Worm (Caenorhabditis elegans) whole organism, young adult: ENCODE measurements around the gene C09B9.7.

ENCODE experiments used
- F10E7.11 ChIP-seq: sonication (generic microtip); optimal IDR thresholded peaks from 2 replicates; lab custom pipeline; 2017; ENCODE audit warnings: mild to moderate bottlenecking, missing genetic modification characterization, moderate library complexity, missing compliant biosample characterization
- F55B11.4 ChIP-seq: sonication (generic microtip); optimal IDR thresholded peaks from 2 replicates; lab custom pipeline; 2016; ENCODE audit warnings: missing compliant biosample characterization, missing genetic modification characterization, borderline replicate concordance; ENCODE audit not compliant: insufficient read depth
- F57A8.1 ChIP-seq: fragments of 200-800 bp; sonication (Bioruptor generic); optimal IDR thresholded peaks from 2 replicates; lab custom pipeline; 2018; ENCODE audit warnings: mild to moderate bottlenecking, missing genetic modification characterization, moderate library complexity, missing compliant biosample characterization
- Y79H2A.3 ChIP-seq: fragments of 200-800 bp; sonication (Bioruptor generic); conservative IDR thresholded peaks from 2 replicates; pipeline ENCODE4 v1.3.6; 2022; ENCODE audit warnings: missing genetic modification reagents, missing genetic modification characterization, missing compliant biosample characterization
- akir-1 ChIP-seq: fragments of 200-800 bp; sonication (Bioruptor generic); optimal IDR thresholded peaks from 2 replicates; lab custom pipeline; 2018; ENCODE audit warnings: mild to moderate bottlenecking, missing genetic modification characterization, moderate library complexity, missing compliant biosample characterization
- chd-7 ChIP-seq: sonication (generic microtip); optimal IDR thresholded peaks from 2 replicates; lab custom pipeline; 2016; ENCODE audit warnings: mild to moderate bottlenecking, missing genetic modification characterization, moderate library complexity, missing compliant biosample characterization
- dox-1 ChIP-seq: fragments of 200-800 bp; sonication (Bioruptor generic); IDR thresholded peaks from 2 replicates; pipeline ENCODE4 v1.3.6; 2022; ENCODE audit warnings: missing genetic modification reagents, missing genetic modification characterization, missing compliant biosample characterization
- ets-4 ChIP-seq: fragments of 200-800 bp; sonication (Bioruptor generic); optimal IDR thresholded peaks from 2 replicates; lab custom pipeline; 2018; ENCODE audit warnings: mild to moderate bottlenecking, missing genetic modification characterization, missing compliant biosample characterization
- him-1 ChIP-seq: sonication (generic microtip); optimal IDR thresholded peaks from 2 replicates; lab custom pipeline; 2016; ENCODE audit warnings: missing genotype, missing genetic modification reagents, missing genetic modification characterization, missing compliant biosample characterization
- hlh-12 ChIP-seq: sonication (generic microtip); optimal IDR thresholded peaks from 2 replicates; lab custom pipeline; 2016; ENCODE audit warnings: missing genetic modification characterization, missing compliant biosample characterization
- snpc-1.1 ChIP-seq: sonication (generic microtip); optimal IDR thresholded peaks from 2 replicates; lab custom pipeline; 2017; ENCODE audit warnings: missing genetic modification characterization, mild to moderate bottlenecking, missing compliant biosample characterization, antibody characterized with exemption, moderate library complexity, missing genotype, missing genetic modification reagents; ENCODE audit not compliant: insufficient read depth
- snpc-4 ChIP-seq, 5 experiments: fragments of 150-350 bp in 1 of 5; sonication (generic microtip) in 4 of 5; optimal IDR thresholded peaks; 2 replicates each; lab custom pipeline; 2014 to 2018; ENCODE audit warnings: missing genetic modification characterization in 5 of 5, missing biosample characterization in 3 of 5, antibody characterized with exemption in 2 of 5, mild to moderate bottlenecking in 2 of 5, missing compliant biosample characterization in 2 of 5, missing genotype in 2 of 5, moderate library complexity in 2 of 5, missing genetic modification reagents in 1 of 5
- somi-1 ChIP-seq: fragments of 200-800 bp; sonication (Bioruptor generic); optimal IDR thresholded peaks from 2 replicates; lab custom pipeline; 2018; ENCODE audit warnings: mild to moderate bottlenecking, missing genetic modification characterization, missing compliant biosample characterization
- tlf-1 ChIP-seq: fragments of 200-800 bp; sonication (Bioruptor generic); optimal IDR thresholded peaks from 2 replicates; lab custom pipeline; 2018; ENCODE audit warnings: mild to moderate bottlenecking, missing genetic modification characterization, missing compliant biosample characterization
- xnd-1 ChIP-seq: sonication (generic microtip); optimal IDR thresholded peaks from 2 replicates; lab custom pipeline; 2016; ENCODE audit warnings: missing genotype, missing genetic modification reagents, missing genetic modification characterization, missing compliant biosample characterization
- ztf-18 ChIP-seq: sonication (generic microtip); optimal IDR thresholded peaks from 2 replicates; lab custom pipeline; 2016; ENCODE audit warnings: missing genotype, mild to moderate bottlenecking, missing genetic modification characterization, missing compliant biosample characterization

Gene C09B9.7

ce11 chrIV:5011025-5011424 lies 49.9 kb downstream of the C09B9.7 start:
- TF ChIP-seq snpc-1.1 (tag; lab: Kevin White, UChicago) (peak; percentile 83), snpc-4 (GFP tag; optimal IDR thresholded peaks at IDR 0.05; lab: Kevin White, UChicago) (peak; percentile 62), snpc-4 (tag; optimal IDR thresholded peaks at IDR 0.05; lab: Kevin White, UChicago) (peak in 3 of 4 experiments; percentile 84 to 97 (median 92))
- TF ChIP-seq, all 124 proteins: peak for 2; not testable (repeated sequence) for 122

ce11 chrIV:5008378-5008777 lies 52.5 kb downstream of the C09B9.7 start, which contains the start of gene srm-2:
srm-2 (plus strand) TSS chrIV:5008678.
- TF ChIP-seq hlh-12, result no peak
- no peak for TF ChIP-seq tlf-1 (GFP tag; lab: Kevin White, UChicago)
- no peak for TF ChIP-seq F10E7.11
- TF ChIP-seq xnd-1 (tag; lab: Kevin White, UChicago), result no peak
- TF ChIP-seq F55B11.4 (tag; lab: Kevin White, UChicago), result no peak
- no peak for TF ChIP-seq chd-7 (tag; lab: Kevin White, UChicago)
- TF ChIP-seq snpc-1.1 (tag; lab: Kevin White, UChicago), result no peak
- no peak for TF ChIP-seq somi-1 (GFP tag; lab: Kevin White, UChicago)
- no peak for TF ChIP-seq ztf-18 (tag; lab: Kevin White, UChicago)
- no peak for TF ChIP-seq him-1 (tag; lab: Kevin White, UChicago)
- no peak for TF ChIP-seq ets-4 (GFP tag; lab: Kevin White, UChicago)
- no peak for TF ChIP-seq Y79H2A.3 (GFP tag; lab: Robert Waterston, UW)
- no peak for TF ChIP-seq dox-1
- TF ChIP-seq F57A8.1 (GFP tag; lab: Kevin White, UChicago), result no peak
- no peak for TF ChIP-seq akir-1 (GFP tag; lab: Kevin White, UChicago)
